Fruit fly (Drosophila melanogaster) whole organism, embryonic: ENCODE measurements around the gene Cyp4d21.

Source experiments
- C15 ChIP-seq: fragments of 200-800 bp; sonication (Bioruptor generic); IDR thresholded peaks from 3 replicates; pipeline ENCODE4 v1.3.6; 2022; ENCODE audit warnings: missing biosample characterization, missing genetic modification characterization
- CG11247 ChIP-seq: fragments of 200-800 bp; sonication (Bioruptor generic); IDR thresholded peaks from 2 replicates; pipeline ENCODE4 v1.3.6; 2022; ENCODE audit warnings: missing biosample characterization, missing genetic modification characterization
- CG11504 ChIP-seq: fragments of 200-800 bp; sonication (Bioruptor generic); optimal IDR thresholded peaks from 3 replicates; lab custom pipeline; 2019; ENCODE audit warnings: missing biosample characterization, mild to moderate bottlenecking, missing genetic modification characterization, moderate library complexity
- CG12299 ChIP-seq: fragments of 200-800 bp; sonication (Bioruptor generic); optimal IDR thresholded peaks from 2 replicates; lab custom pipeline; 2018; ENCODE audit warnings: missing biosample characterization, mild to moderate bottlenecking, missing genetic modification characterization
- CG12769 ChIP-seq: fragments of 200-800 bp; sonication (Bioruptor generic); optimal IDR thresholded peaks from 2 replicates; lab custom pipeline; 2019; ENCODE audit warnings: missing biosample characterization, mild to moderate bottlenecking, missing genetic modification characterization, moderate library complexity
- CG12942 ChIP-seq: fragments of 200-800 bp; sonication (Bioruptor generic); optimal IDR thresholded peaks from 3 replicates; lab custom pipeline; 2016; ENCODE audit warnings: missing biosample characterization, missing genetic modification characterization
- CG13123 ChIP-seq: fragments of 200-800 bp; sonication (Bioruptor generic); optimal IDR thresholded peaks from 2 replicates; lab custom pipeline; 2016; ENCODE audit warnings: missing biosample characterization, missing genetic modification characterization
- CG17829 ChIP-seq: fragments of 200-800 bp; optimal IDR thresholded peaks from 2 replicates; lab custom pipeline; 2019; ENCODE audit warnings: missing biosample characterization, mild to moderate bottlenecking, missing genetic modification characterization, moderate library complexity
- CG17912 ChIP-seq: fragments of 200-800 bp; sonication (Bioruptor generic); optimal IDR thresholded peaks from 2 replicates; lab custom pipeline; 2018; ENCODE audit warnings: missing biosample characterization, mild to moderate bottlenecking, missing genetic modification characterization
- CG18764 ChIP-seq: fragments of 200-800 bp; sonication (Bioruptor generic); optimal IDR thresholded peaks from 3 replicates; lab custom pipeline; 2016; ENCODE audit warnings: missing biosample characterization, missing genetic modification characterization
- CG2116 ChIP-seq: fragments of 200-800 bp; sonication (Bioruptor generic); optimal IDR thresholded peaks from 3 replicates; lab custom pipeline; 2018; ENCODE audit warnings: missing biosample characterization, mild to moderate bottlenecking, missing genetic modification characterization
- CG31365 ChIP-seq: fragments of 200-800 bp; sonication (Bioruptor generic); optimal IDR thresholded peaks from 2 replicates; lab custom pipeline; 2018; ENCODE audit warnings: missing biosample characterization, mild to moderate bottlenecking, missing genetic modification characterization
- CG31388 ChIP-seq: fragments of 200-800 bp; sonication (Bioruptor generic); optimal IDR thresholded peaks from 2 replicates; lab custom pipeline; 2016; ENCODE audit warnings: missing biosample characterization, missing genetic modification characterization
- CG4360 ChIP-seq: fragments of 200-800 bp; sonication (Bioruptor generic); IDR thresholded peaks from 2 replicates; pipeline ENCODE4 v1.3.6; 2022; ENCODE audit warnings: missing biosample characterization, missing genetic modification characterization
- CG4424 ChIP-seq: fragments of 200-800 bp; sonication (Bioruptor generic); optimal IDR thresholded peaks from 3 replicates; lab custom pipeline; 2016; ENCODE audit warnings: missing biosample characterization, missing genetic modification characterization
- CG4707 ChIP-seq: fragments of 200-800 bp; sonication (Bioruptor generic); optimal IDR thresholded peaks from 2 replicates; lab custom pipeline; 2018; ENCODE audit warnings: missing biosample characterization, mild to moderate bottlenecking, missing genetic modification characterization, moderate library complexity
- CG6791 ChIP-seq: fragments of 200-800 bp; sonication (Bioruptor generic); IDR thresholded peaks from 3 replicates; pipeline ENCODE4 v1.3.6; 2022; ENCODE audit warnings: missing biosample characterization, missing genetic modification characterization; ENCODE audit not compliant: partially characterized antibody
- CG9727 ChIP-seq: fragments of 200-800 bp; sonication (Bioruptor generic); optimal IDR thresholded peaks from 3 replicates; lab custom pipeline; 2017; ENCODE audit warnings: missing biosample characterization, mild to moderate bottlenecking, missing genetic modification characterization
- CG9797 ChIP-seq: fragments of 200-800 bp; sonication (Bioruptor generic); optimal IDR thresholded peaks from 3 replicates; lab custom pipeline; 2018; ENCODE audit warnings: missing biosample characterization, mild to moderate bottlenecking, missing genetic modification characterization
- CG9876 ChIP-seq: fragments of 200-800 bp; sonication (Bioruptor generic); optimal IDR thresholded peaks from 2 replicates; lab custom pipeline; 2016; ENCODE audit warnings: missing biosample characterization, missing genetic modification characterization
- CHES-1-like ChIP-seq: fragments of 200-800 bp; sonication (Bioruptor generic); optimal IDR thresholded peaks from 2 replicates; lab custom pipeline; 2016; ENCODE audit warnings: missing biosample characterization, missing genetic modification characterization
- D ChIP-seq, 2 experiments: fragments of 200-800 bp in 1 of 2; fragments of >200 bp in 1 of 2; sonication (Bioruptor generic) in 1 of 2; optimal IDR thresholded peaks; 2 replicates in 1 of 2; 3 replicates in 1 of 2; lab custom pipeline; 2017; ENCODE audit warnings: mild to moderate bottlenecking in 1 of 2, missing biosample characterization in 1 of 2, missing genetic modification characterization in 1 of 2, missing genetic modification reagents in 1 of 2
- Dek ChIP-seq: fragments of 200-800 bp; sonication (Bioruptor generic); optimal IDR thresholded peaks from 3 replicates; lab custom pipeline; 2019; ENCODE audit warnings: missing biosample characterization, mild to moderate bottlenecking, missing genetic modification characterization, moderate library complexity
- Dll ChIP-seq: fragments of 200-800 bp; sonication (Bioruptor generic); IDR thresholded peaks from 4 replicates; pipeline ENCODE4 v1.3.6; 2022; ENCODE audit warnings: missing biosample characterization, missing genetic modification characterization; ENCODE audit not compliant: partially characterized antibody
- ERR ChIP-seq: fragments of 200-800 bp; sonication (Bioruptor generic); optimal IDR thresholded peaks from 2 replicates; lab custom pipeline; 2016; ENCODE audit warnings: missing biosample characterization, missing genetic modification characterization
- H15 ChIP-seq: fragments of 200-800 bp; sonication (Bioruptor generic); IDR thresholded peaks from 3 replicates; pipeline ENCODE4 v1.3.6; 2022; ENCODE audit warnings: missing biosample characterization, missing genetic modification characterization
- HHEX ChIP-seq: fragments of 200-800 bp; sonication (Bioruptor generic); optimal IDR thresholded peaks from 3 replicates; lab custom pipeline; 2017; ENCODE audit warnings: missing biosample characterization, mild to moderate bottlenecking, missing genetic modification characterization, missing genetic modification reagents
- HLH3B ChIP-seq: fragments of 200-800 bp; sonication (Bioruptor generic); IDR thresholded peaks from 2 replicates; pipeline ENCODE4 v1.3.6; 2022; ENCODE audit warnings: missing biosample characterization, missing genetic modification characterization
- NC2β ChIP-seq: fragments of 200-800 bp; sonication (Bioruptor generic); optimal IDR thresholded peaks from 2 replicates; lab custom pipeline; 2016; ENCODE audit warnings: missing biosample characterization, missing genetic modification characterization
- Oli ChIP-seq: fragments of 200-800 bp; sonication (Bioruptor generic); optimal IDR thresholded peaks from 2 replicates; lab custom pipeline; 2018; ENCODE audit warnings: missing biosample characterization, mild to moderate bottlenecking, missing genetic modification characterization, moderate library complexity
- Rx ChIP-seq: fragments of 200-800 bp; sonication (Bioruptor generic); IDR thresholded peaks from 2 replicates; pipeline ENCODE4 v1.3.6; 2022; ENCODE audit warnings: missing biosample characterization, missing genetic modification characterization
- Spps ChIP-seq: fragments of 200-800 bp; sonication (Bioruptor generic); optimal IDR thresholded peaks from 2 replicates; lab custom pipeline; 2018; ENCODE audit warnings: missing biosample characterization, mild to moderate bottlenecking, missing genetic modification characterization
- ap ChIP-seq: fragments of 200-800 bp; sonication (Bioruptor generic); IDR thresholded peaks from 2 replicates; pipeline ENCODE4 v1.3.6; 2022; ENCODE audit warnings: missing biosample characterization, missing genetic modification characterization
- bsh ChIP-seq, 2 experiments: fragments of 200-800 bp; sonication (Bioruptor generic); optimal IDR thresholded peaks; 2 replicates each; lab custom pipeline; 2017 to 2018; ENCODE audit warnings: mild to moderate bottlenecking in 2 of 2, missing biosample characterization in 2 of 2, missing genetic modification characterization in 2 of 2, moderate library complexity in 1 of 2
- crc ChIP-seq: fragments of 200-800 bp; sonication (Bioruptor generic); optimal IDR thresholded peaks from 2 replicates; lab custom pipeline; 2016; ENCODE audit warnings: missing biosample characterization, missing genetic modification characterization
- da ChIP-seq: fragments of 200-800 bp; sonication (Bioruptor generic); optimal IDR thresholded peaks from 2 replicates; lab custom pipeline; 2016; ENCODE audit warnings: missing biosample characterization, missing genetic modification characterization
- dan ChIP-seq: fragments of 200-800 bp; sonication (Bioruptor generic); IDR thresholded peaks from 2 replicates; pipeline ENCODE4 v1.3.6; 2022; ENCODE audit warnings: missing biosample characterization, missing genetic modification characterization
- emc ChIP-seq: fragments of 200-800 bp; sonication (Bioruptor generic); optimal IDR thresholded peaks from 2 replicates; lab custom pipeline; 2016; ENCODE audit warnings: missing biosample characterization, missing genetic modification characterization
- gce ChIP-seq: fragments of 200-800 bp; sonication (Bioruptor generic); IDR thresholded peaks from 3 replicates; pipeline ENCODE4 v1.3.6; 2022; ENCODE audit warnings: missing biosample characterization, missing genetic modification characterization
- gsb-n ChIP-seq: fragments of 200-800 bp; sonication (Bioruptor generic); optimal IDR thresholded peaks from 3 replicates; lab custom pipeline; 2018; ENCODE audit warnings: missing biosample characterization, mild to moderate bottlenecking, missing genetic modification characterization
- hbn ChIP-seq: fragments of 200-800 bp; sonication (Bioruptor generic); IDR thresholded peaks from 2 replicates; pipeline ENCODE4 v1.3.6; 2022; ENCODE audit warnings: missing biosample characterization, missing genetic modification characterization; ENCODE audit not compliant: partially characterized antibody
- insv ChIP-seq, 2 experiments: fragments of 200-800 bp; sonication (Bioruptor generic); optimal IDR thresholded peaks; 3 replicates each; lab custom pipeline; 2016 to 2018; ENCODE audit warnings: missing biosample characterization in 2 of 2, missing genetic modification characterization in 2 of 2
- knrl ChIP-seq: fragments of 200-800 bp; sonication (Bioruptor generic); IDR thresholded peaks from 3 replicates; pipeline ENCODE4 v1.3.6; 2022; ENCODE audit warnings: missing biosample characterization, missing genetic modification characterization; ENCODE audit not compliant: partially characterized antibody
- mirr ChIP-seq: fragments of 200-800 bp; sonication (Bioruptor generic); optimal IDR thresholded peaks from 3 replicates; lab custom pipeline; 2018; ENCODE audit warnings: missing biosample characterization, mild to moderate bottlenecking, missing genetic modification characterization
- p53 ChIP-seq: fragments of 200-800 bp; sonication (Bioruptor generic); optimal IDR thresholded peaks from 2 replicates; lab custom pipeline; 2016; ENCODE audit warnings: missing biosample characterization, missing genetic modification characterization
- pfk ChIP-seq: fragments of 200-800 bp; sonication (Bioruptor generic); optimal IDR thresholded peaks from 2 replicates; lab custom pipeline; 2018; ENCODE audit warnings: missing biosample characterization, mild to moderate bottlenecking, missing genetic modification characterization, moderate library complexity
- ro ChIP-seq: fragments of 200-800 bp; sonication (Bioruptor generic); IDR thresholded peaks from 2 replicates; pipeline ENCODE4 v1.3.6; 2022; ENCODE audit warnings: missing biosample characterization, missing genetic modification characterization
- sima ChIP-seq: fragments of 200-800 bp; sonication (Bioruptor generic); optimal IDR thresholded peaks from 2 replicates; lab custom pipeline; 2016; ENCODE audit warnings: missing biosample characterization, missing genetic modification characterization
- tin ChIP-seq: fragments of 200-800 bp; sonication (Bioruptor generic); optimal IDR thresholded peaks from 3 replicates; lab custom pipeline; 2016; ENCODE audit warnings: missing biosample characterization, missing genetic modification characterization
- trh ChIP-seq: fragments of 200-800 bp; sonication (Bioruptor generic); optimal IDR thresholded peaks from 2 replicates; lab custom pipeline; 2016; ENCODE audit warnings: missing biosample characterization, missing genetic modification characterization

The Cyp4d21 gene

dm6 chr2L:7564856-7565255, 40.5 kb upstream of the Cyp4d21 start (continued):
- TF ChIP-seq Dek (tag; lab: Kevin White, UChicago) (peak; percentile 29), knrl (GFP tag; lab: Robert Waterston, UW) (no peak), Spps (tag; lab: Kevin White, UChicago) (peak; percentile 48), CG12299 (tag; lab: Kevin White, UChicago) (peak; percentile 3), CG9797 (GFP tag; lab: Kevin White, UChicago) (no peak), mirr (GFP tag; lab: Kevin White, UChicago) (no peak), p53 (GFP tag; lab: Kevin White, UChicago) (peak; percentile 20), CG11504 (tag; lab: Kevin White, UChicago) (peak; percentile 79), Dll (GFP tag; lab: Robert Waterston, UW) (no peak), HHEX (GFP tag; lab: Kevin White, UChicago) (peak; percentile 1), emc (peak; percentile 47), ap (0 out of 2 replicates have a peak, but pooled peaks have one; percentile 45), insv (GFP tag; optimal IDR thresholded peaks at IDR 0.05; lab: Kevin White, UChicago) (peak in 1 of 2 experiments; percentile 2), D (optimal IDR thresholded peaks at IDR 0.05; lab: Kevin White, UChicago) (no peak), D (GFP tag; optimal IDR thresholded peaks at IDR 0.05; lab: Kevin White, UChicago) (peak; percentile 69), CG17829 (tag; lab: Kevin White, UChicago) (peak; percentile 66), CG31388 (GFP tag; lab: Kevin White, UChicago) (no peak), CG4424 (GFP tag; lab: Kevin White, UChicago) (peak; percentile 73), CG12942 (GFP tag; lab: Kevin White, UChicago) (peak; percentile 47), Oli (tag; lab: Kevin White, UChicago) (peak; percentile 68), HLH3B (peak; percentile 71), NC2β (GFP tag; lab: Kevin White, UChicago) (peak; percentile 75), bsh (GFP tag; optimal IDR thresholded peaks at IDR 0.05; lab: Kevin White, UChicago) (peak in 1 of 2 experiments; percentile 77), ERR (GFP tag; lab: Kevin White, UChicago) (peak; percentile 51), ro (no peak), tin (GFP tag; lab: Kevin White, UChicago) (peak; percentile 81), CG4707 (GFP tag; lab: Kevin White, UChicago) (no peak), Rx (peak; percentile 34; the same call in 1 of the 2 replicates), CG17912 (GFP tag; lab: Kevin White, UChicago) (no peak), trh (peak; percentile 41), dan (GFP tag; lab: Robert Waterston, UW) (no peak), sima (peak; percentile 9), hbn (GFP tag; lab: Robert Waterston, UW) (no peak), CG4360 (no peak), pfk (GFP tag; lab: Kevin White, UChicago) (no peak), CG13123 (GFP tag; lab: Kevin White, UChicago) (peak; percentile 70), CG2116 (GFP tag; lab: Kevin White, UChicago) (peak; percentile 27), H15 (GFP tag; lab: Robert Waterston, UW) (peak; percentile 61; the same call in 2 of the 3 replicates), CG12769 (no peak), CG6791 (GFP tag; lab: Robert Waterston, UW) (no peak), CG9727 (GFP tag; lab: Kevin White, UChicago) (peak; percentile 86), gce (peak; percentile 39; the same call in 1 of the 3 replicates), CHES-1-like (GFP tag; lab: Kevin White, UChicago) (peak; percentile 56), CG9876 (GFP tag; lab: Kevin White, UChicago) (peak; percentile 25), CG31365 (tag; lab: Kevin White, UChicago) (no peak), CG11247 (peak; percentile 47; the same call in 1 of the 2 replicates), gsb-n (tag; lab: Kevin White, UChicago) (peak; percentile 78), C15 (peak; percentile 46; the same call in 1 of the 3 replicates), CG18764 (GFP tag; lab: Kevin White, UChicago) (peak; percentile 45), crc (GFP tag; lab: Kevin White, UChicago) (peak; percentile 64), da (GFP tag; lab: Kevin White, UChicago) (peak; percentile 28)
